Fruit fly (Drosophila melanogaster): Measurements from ENCODE around the gene Sirup.

Sirup gene

dm6 chr2L:7998655-7999054 lies at the start of gene Sirup:
TSS of gene Sirup (plus strand) at chr2L:7998869.
- TF ChIP-seq Sox102F (GFP tag; optimal IDR thresholded peaks at IDR 0.05) (peak; percentile 43), CG16779 (tag; optimal IDR thresholded peaks at IDR 0.05) (peak; percentile 39), Sox14 (GFP tag; optimal IDR thresholded peaks at IDR 0.05) (peak; percentile 56), eg (GFP tag; IDR thresholded peaks at IDR 0.05) (peak; percentile 54; the same call in 1 of the 3 replicates), CG6854 (GFP tag; optimal IDR thresholded peaks at IDR 0.05) (peak; percentile 68), achi (GFP tag; optimal IDR thresholded peaks at IDR 0.05) (no peak), acj6 (GFP tag; optimal IDR thresholded peaks at IDR 0.05) (no peak), Eip78C (GFP tag) (peak; percentile 72), vri (GFP tag; optimal IDR thresholded peaks at IDR 0.05) (peak; percentile 93), CG9139 (GFP tag; optimal IDR thresholded peaks at IDR 0.05) (peak; percentile 8), Met (GFP tag; optimal IDR thresholded peaks at IDR 0.05) (no peak), CG6163 (GFP tag; IDR thresholded peaks at IDR 0.05) (no peak), Eip93F (GFP tag; optimal IDR thresholded peaks at IDR 0.05) (no peak), esn (GFP tag; optimal IDR thresholded peaks at IDR 0.05) (peak; percentile 49), OdsH (GFP tag; optimal IDR thresholded peaks at IDR 0.05) (peak; percentile 2), CG1621 (tag; optimal IDR thresholded peaks at IDR 0.05) (peak; percentile 2), CG34406 (GFP tag; optimal IDR thresholded peaks at IDR 0.05) (peak; percentile 2), CG11762 (GFP tag; optimal IDR thresholded peaks at IDR 0.05; ENCODE audit: insufficient read depth) (no peak), cyc (GFP tag; optimal IDR thresholded peaks at IDR 0.05) (no peak), Eip75B (GFP tag; optimal IDR thresholded peaks at IDR 0.05) (peak; percentile 29), Lpt (GFP tag; optimal IDR thresholded peaks at IDR 0.05) (peak; percentile 34), fkh (GFP tag; optimal IDR thresholded peaks at IDR 0.05) (peak; percentile 67), CG11294 (GFP tag; IDR thresholded peaks at IDR 0.05) (no peak), Gug (GFP tag; IDR thresholded peaks at IDR 0.05) (no peak), CG15336 (GFP tag; IDR thresholded peaks at IDR 0.05) (peak; percentile 40; the same call in 1 of the 2 replicates), ss (GFP tag; optimal IDR thresholded peaks at IDR 0.05) (peak; percentile 16 to 47), CG10669 (GFP tag; optimal IDR thresholded peaks at IDR 0.05) (no peak), CG3919 (GFP tag; optimal IDR thresholded peaks at IDR 0.05) (peak; percentile 47), dsx (GFP tag; optimal IDR thresholded peaks at IDR 0.05; ENCODE audit: poor library complexity, severe bottlenecking) (peak; percentile 53), CG6808 (GFP tag; optimal IDR thresholded peaks at IDR 0.05) (peak; percentile 45), svp (GFP tag) (peak; percentile 69), CG32006 (GFP tag; optimal IDR thresholded peaks at IDR 0.05) (no peak), fd59A (GFP tag; optimal IDR thresholded peaks at IDR 0.05) (no peak), CG8632 (GFP tag; optimal IDR thresholded peaks at IDR 0.05) (no peak), salr (GFP tag; optimal IDR thresholded peaks at IDR 0.05) (peak in 1 of 2 experiments; percentile 10), CG8119 (GFP tag; IDR thresholded peaks at IDR 0.05) (peak; percentile 50; the same call in 2 of the 3 replicates), Hr38 (GFP tag; optimal IDR thresholded peaks at IDR 0.05) (no peak), Ets96B (tag; optimal IDR thresholded peaks at IDR 0.05) (peak; percentile 1), CG10631 (GFP tag; optimal IDR thresholded peaks at IDR 0.05) (no peak), Sox15 (GFP tag; optimal IDR thresholded peaks at IDR 0.05) (no peak), lz (GFP tag; optimal IDR thresholded peaks at IDR 0.05) (no peak), net (GFP tag; optimal IDR thresholded peaks at IDR 0.05) (peak; percentile 59)

DNA sequence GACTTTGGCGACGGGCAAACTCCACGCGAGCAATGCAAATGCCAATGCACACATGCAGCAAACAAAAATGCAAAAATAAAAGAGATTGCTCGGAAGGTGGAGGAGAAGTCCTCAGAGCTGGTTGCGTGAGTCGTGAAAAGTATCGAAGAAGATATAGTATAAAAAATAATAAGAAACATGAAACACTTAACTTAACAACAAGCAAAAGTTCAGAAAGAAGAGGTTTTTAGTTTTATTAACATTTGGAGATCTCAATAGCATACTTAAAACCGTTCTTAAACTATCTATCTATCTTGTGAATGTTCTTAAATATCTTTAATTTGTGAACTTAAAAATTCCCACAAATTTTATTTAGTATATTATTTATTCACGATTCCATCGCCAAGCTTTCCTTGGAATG lies 49.7 kb upstream of the Sirup start:
- TF ChIP-seq dac (GFP tag; optimal IDR thresholded peaks at IDR 0.05) (no peak), Lpt (GFP tag; optimal IDR thresholded peaks at IDR 0.05) (peak; percentile 55), Eip78C (GFP tag) (peak; percentile 62), CG8319 (GFP tag; optimal IDR thresholded peaks at IDR 0.05) (no peak), CG4318 (GFP tag; optimal IDR thresholded peaks at IDR 0.05) (peak; percentile 71), CG6163 (GFP tag; IDR thresholded peaks at IDR 0.05) (no peak; the same call in 2 of the 3 replicates), OdsH (GFP tag; optimal IDR thresholded peaks at IDR 0.05) (peak; percentile 20), Hr38 (GFP tag; optimal IDR thresholded peaks at IDR 0.05) (no peak), eg (GFP tag; IDR thresholded peaks at IDR 0.05) (peak; percentile 62; the same call in 2 of the 3 replicates), CG6854 (GFP tag; optimal IDR thresholded peaks at IDR 0.05) (no peak), CG15336 (GFP tag; IDR thresholded peaks at IDR 0.05) (peak; percentile 76), pdm3 (GFP tag; optimal IDR thresholded peaks at IDR 0.05) (peak; percentile 38), Hr4 (GFP tag; optimal IDR thresholded peaks at IDR 0.05) (peak; percentile 84), CG34406 (GFP tag; optimal IDR thresholded peaks at IDR 0.05) (no peak), CG16779 (tag; optimal IDR thresholded peaks at IDR 0.05) (no peak), fkh (GFP tag; optimal IDR thresholded peaks at IDR 0.05) (no peak), fd85E (GFP tag; optimal IDR thresholded peaks at IDR 0.05) (no peak), CG9139 (GFP tag; optimal IDR thresholded peaks at IDR 0.05) (no peak), Eip75B (GFP tag; optimal IDR thresholded peaks at IDR 0.05) (peak; percentile 10), svp (GFP tag) (peak; percentile 52), CG6276 (GFP tag; optimal IDR thresholded peaks at IDR 0.05) (peak; percentile 75), salr (GFP tag; optimal IDR thresholded peaks at IDR 0.05) (peak in 1 of 2 experiments; percentile 65), CG6808 (GFP tag; optimal IDR thresholded peaks at IDR 0.05) (no peak), CG3919 (GFP tag; optimal IDR thresholded peaks at IDR 0.05) (peak; percentile 20), acj6 (GFP tag; optimal IDR thresholded peaks at IDR 0.05) (peak; percentile 32), CG8119 (GFP tag; IDR thresholded peaks at IDR 0.05) (peak; percentile 85), Sox14 (GFP tag; optimal IDR thresholded peaks at IDR 0.05) (peak; percentile 8)
